Worm (Caenorhabditis elegans): Measurements from ENCODE around the gene B0554.2.

DNA sequence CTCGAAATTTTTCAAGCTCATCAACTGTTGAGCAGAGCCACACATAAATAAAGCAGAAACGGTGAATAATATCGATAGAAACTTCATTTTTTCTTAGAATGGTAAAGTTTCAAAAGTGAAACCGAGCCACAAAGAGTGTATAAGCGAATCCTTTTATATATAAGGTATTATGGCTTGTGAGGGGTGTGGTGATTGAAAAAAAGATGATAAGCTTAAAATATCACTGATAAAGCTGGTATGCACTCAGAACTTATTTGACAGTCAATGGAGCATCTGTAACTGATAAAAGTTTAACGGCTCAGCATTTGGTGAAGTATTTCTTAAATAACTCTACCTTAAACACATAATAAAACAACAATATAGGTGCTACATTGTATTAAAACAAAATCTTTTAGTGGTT is 19.4 kb upstream of the B0554.2 start, which contains the start of gene dod-19:
- TF ChIP-seq lin-14 (GFP tag; optimal IDR thresholded peaks at IDR 0.05) (no peak), F16B12.6 (tag; optimal IDR thresholded peaks at IDR 0.05) (no peak), mep-1 (tag; optimal IDR thresholded peaks at IDR 0.05) (no peak), sptf-1 (tag; optimal IDR thresholded peaks at IDR 0.05) (no peak), nhr-71 (tag; optimal IDR thresholded peaks at IDR 0.05) (no peak), fkh-8 (tag; optimal IDR thresholded peaks at IDR 0.05) (no peak), ztf-11 (tag; optimal IDR thresholded peaks at IDR 0.05) (no peak), nhr-19 (GFP tag; conservative IDR thresholded peaks at IDR 0.05) (no peak), unc-130 (tag; optimal IDR thresholded peaks at IDR 0.05) (no peak), isw-1 (GFP tag; IDR thresholded peaks at IDR 0.05) (no peak), snpc-4 (tag; optimal IDR thresholded peaks at IDR 0.05) (no peak)
